Fruit fly (Drosophila melanogaster) whole organism, embryonic: ENCODE data around the gene CG15283.
A peak's percentile ranks its signal among the peaks of the same experiment; 100 is the strongest.

Experiments used
- Adf1 ChIP-seq: fragments of 200-800 bp; sonication (Bioruptor generic); IDR thresholded peaks from 2 replicates; pipeline ENCODE4 v1.3.6; 2022; ENCODE audit warnings: missing biosample characterization, missing genetic modification characterization
- Aef1 ChIP-seq: fragments of 200-800 bp; sonication (Bioruptor generic); IDR thresholded peaks from 3 replicates; pipeline ENCODE4 v1.3.6; 2022; ENCODE audit warnings: missing biosample characterization, missing genetic modification characterization
- Atf3 ChIP-seq: fragments of 200-800 bp; sonication (Bioruptor generic); optimal IDR thresholded peaks from 3 replicates; lab custom pipeline; 2016; ENCODE audit warnings: missing biosample characterization, missing genetic modification characterization
- Awh ChIP-seq: fragments of 200-800 bp; sonication (Bioruptor generic); IDR thresholded peaks from 2 replicates; pipeline ENCODE4, ENCODE4 v1.3.6; 2022; ENCODE audit warnings: missing biosample characterization, missing genetic modification characterization
- BEAF-32 ChIP-seq: fragments of 200-800 bp; sonication (Bioruptor generic); optimal IDR thresholded peaks from 3 replicates; lab custom pipeline; 2017; ENCODE audit warnings: missing biosample characterization, missing genetic modification characterization, mild to moderate bottlenecking, moderate library complexity, missing genetic modification reagents
- CG10959 ChIP-seq: fragments of 200-800 bp; sonication (Bioruptor generic); IDR thresholded peaks from 2 replicates; pipeline ENCODE4 v1.3.6; 2022; ENCODE audit warnings: missing biosample characterization, missing genetic modification characterization
- CG11398 ChIP-seq: fragments of 200-800 bp; sonication (Bioruptor generic); optimal IDR thresholded peaks from 2 replicates; lab custom pipeline; 2016; ENCODE audit warnings: missing biosample characterization, missing genetic modification characterization
- CG11504 ChIP-seq: fragments of 200-800 bp; sonication (Bioruptor generic); optimal IDR thresholded peaks from 3 replicates; lab custom pipeline; 2019; ENCODE audit warnings: missing biosample characterization, mild to moderate bottlenecking, missing genetic modification characterization, moderate library complexity
- CG12219 ChIP-seq: fragments of 200-800 bp; sonication (Bioruptor generic); optimal IDR thresholded peaks from 3 replicates; lab custom pipeline; 2018; ENCODE audit warnings: missing biosample characterization, mild to moderate bottlenecking, missing genetic modification characterization
- CG12659 ChIP-seq: fragments of 200-800 bp; sonication (Bioruptor generic); optimal IDR thresholded peaks from 3 replicates; lab custom pipeline; 2017; ENCODE audit warnings: mild to moderate bottlenecking, missing biosample characterization, missing genetic modification reagents, missing genetic modification characterization
- CG13123 ChIP-seq: fragments of 200-800 bp; sonication (Bioruptor generic); optimal IDR thresholded peaks from 2 replicates; lab custom pipeline; 2016; ENCODE audit warnings: missing biosample characterization, missing genetic modification characterization
- CG13296 ChIP-seq: fragments of 200-800 bp; sonication (Bioruptor generic); optimal IDR thresholded peaks from 3 replicates; lab custom pipeline; 2018; ENCODE audit warnings: missing biosample characterization, mild to moderate bottlenecking, missing genetic modification characterization
- CG1647 ChIP-seq: fragments of 200-800 bp; sonication (Bioruptor generic); optimal IDR thresholded peaks from 3 replicates; lab custom pipeline; 2016; ENCODE audit warnings: missing biosample characterization, missing genetic modification characterization
- CG17612 ChIP-seq: fragments of 200-800 bp; sonication (Bioruptor generic); IDR thresholded peaks from 2 replicates; pipeline ENCODE4 v1.3.6; 2022; ENCODE audit warnings: missing biosample characterization, missing genetic modification characterization
- CG2116 ChIP-seq: fragments of 200-800 bp; sonication (Bioruptor generic); optimal IDR thresholded peaks from 3 replicates; lab custom pipeline; 2018; ENCODE audit warnings: missing biosample characterization, mild to moderate bottlenecking, missing genetic modification characterization
- CG2202 ChIP-seq: fragments of 200-800 bp; sonication (Bioruptor generic); optimal IDR thresholded peaks from 2 replicates; lab custom pipeline; 2018; ENCODE audit warnings: missing biosample characterization, mild to moderate bottlenecking, missing genetic modification characterization
- CG3726 ChIP-seq: fragments of 200-800 bp; sonication (Bioruptor generic); IDR thresholded peaks from 3 replicates; pipeline ENCODE4, ENCODE4 v1.3.6; 2022; ENCODE audit warnings: missing biosample characterization, missing genetic modification characterization
- CG3838 ChIP-seq: fragments of 200-800 bp; sonication (Bioruptor generic); optimal IDR thresholded peaks from 3 replicates; lab custom pipeline; 2016; ENCODE audit warnings: missing biosample characterization, missing genetic modification characterization
- CG5953 ChIP-seq: fragments of 200-800 bp; sonication (Bioruptor generic); IDR thresholded peaks from 2 replicates; pipeline ENCODE4 v1.3.6; 2022; ENCODE audit warnings: missing biosample characterization, missing genetic modification characterization
- CG6689 ChIP-seq: fragments of 200-800 bp; sonication (Bioruptor generic); IDR thresholded peaks from 2 replicates; pipeline ENCODE4 v1.3.6; 2022; ENCODE audit warnings: missing biosample characterization, missing genetic modification characterization
- CG6854 ChIP-seq: fragments of 200-800 bp; sonication (Bioruptor generic); optimal IDR thresholded peaks from 3 replicates; lab custom pipeline; 2017; ENCODE audit warnings: missing biosample characterization, mild to moderate bottlenecking, missing genetic modification characterization
- CG9609 ChIP-seq: fragments of 200-800 bp; sonication (Bioruptor generic); optimal IDR thresholded peaks from 3 replicates; lab custom pipeline; 2016; ENCODE audit warnings: missing biosample characterization, missing genetic modification characterization
- CG9727 ChIP-seq: fragments of 200-800 bp; sonication (Bioruptor generic); optimal IDR thresholded peaks from 3 replicates; lab custom pipeline; 2017; ENCODE audit warnings: missing biosample characterization, mild to moderate bottlenecking, missing genetic modification characterization
- CG9932 ChIP-seq: fragments of 200-800 bp; sonication (Bioruptor generic); IDR thresholded peaks from 2 replicates; pipeline ENCODE4 v1.3.6; 2022; ENCODE audit warnings: missing biosample characterization, missing genetic modification characterization
- CHES-1-like ChIP-seq: fragments of 200-800 bp; sonication (Bioruptor generic); optimal IDR thresholded peaks from 2 replicates; lab custom pipeline; 2016; ENCODE audit warnings: missing biosample characterization, missing genetic modification characterization
- GATAe ChIP-seq: fragments of 200-800 bp; sonication (Bioruptor generic); conservative IDR thresholded peaks from 2 replicates; pipeline ENCODE4 v1.3.6; 2022; ENCODE audit warnings: missing biosample characterization, missing genetic modification characterization
- Hey ChIP-seq: fragments of 200-800 bp; sonication (Bioruptor generic); optimal IDR thresholded peaks from 3 replicates; lab custom pipeline; 2018; ENCODE audit warnings: missing biosample characterization, mild to moderate bottlenecking, missing genetic modification characterization
- MBD-R2 ChIP-seq: fragments of 200-800 bp; sonication (Bioruptor generic); IDR thresholded peaks from 2 replicates; pipeline ENCODE4 v1.3.6; 2022; ENCODE audit warnings: missing biosample characterization, missing genetic modification characterization
- MTF-1 ChIP-seq: fragments of 200-800 bp; sonication (Bioruptor generic); optimal IDR thresholded peaks from 2 replicates; lab custom pipeline; 2018; ENCODE audit warnings: missing biosample characterization, mild to moderate bottlenecking, missing genetic modification characterization, borderline replicate concordance
- Nf-YB ChIP-seq: fragments of 200-800 bp; sonication (Bioruptor generic); optimal IDR thresholded peaks from 3 replicates; lab custom pipeline; 2019; ENCODE audit warnings: missing biosample characterization, mild to moderate bottlenecking, missing genetic modification characterization, moderate library complexity
- Oli ChIP-seq: fragments of 200-800 bp; sonication (Bioruptor generic); optimal IDR thresholded peaks from 2 replicates; lab custom pipeline; 2018; ENCODE audit warnings: missing biosample characterization, mild to moderate bottlenecking, missing genetic modification characterization, moderate library complexity
- Sox102F ChIP-seq: fragments of 200-800 bp; sonication (Bioruptor generic); optimal IDR thresholded peaks from 2 replicates; lab custom pipeline; 2018; ENCODE audit warnings: missing biosample characterization, mild to moderate bottlenecking, missing genetic modification characterization, moderate library complexity
- ap ChIP-seq: fragments of 200-800 bp; sonication (Bioruptor generic); IDR thresholded peaks from 2 replicates; pipeline ENCODE4 v1.3.6; 2022; ENCODE audit warnings: missing biosample characterization, missing genetic modification characterization
- az2 ChIP-seq: fragments of 200-800 bp; sonication (Bioruptor generic); optimal IDR thresholded peaks from 3 replicates; lab custom pipeline; 2016; ENCODE audit warnings: missing biosample characterization, missing genetic modification characterization
- cas ChIP-seq: fragments of 200-800 bp; sonication (Bioruptor generic); IDR thresholded peaks from 2 replicates; pipeline ENCODE4 v1.3.6; 2022; ENCODE audit warnings: missing biosample characterization, missing genetic modification characterization
- caup ChIP-seq: fragments of 200-800 bp; sonication (Bioruptor generic); optimal IDR thresholded peaks from 3 replicates; lab custom pipeline; 2017; ENCODE audit warnings: missing biosample characterization, mild to moderate bottlenecking, missing genetic modification characterization, moderate library complexity; ENCODE audit not compliant: severe bottlenecking
- chinmo ChIP-seq: fragments of 200-800 bp; sonication (Bioruptor generic); IDR thresholded peaks from 4 replicates; pipeline ENCODE4 v1.3.6; 2022; ENCODE audit warnings: missing biosample characterization, missing genetic modification characterization; ENCODE audit not compliant: partially characterized antibody
- dimm ChIP-seq: fragments of 200-800 bp; sonication (Bioruptor generic); IDR thresholded peaks from 2 replicates; pipeline ENCODE4 v1.3.6; 2022; ENCODE audit warnings: missing biosample characterization, missing genetic modification characterization
- dm ChIP-seq: fragments of 200-800 bp; sonication (Bioruptor generic); optimal IDR thresholded peaks from 3 replicates; lab custom pipeline; 2016; ENCODE audit warnings: missing biosample characterization, missing genetic modification characterization
- eyg ChIP-seq: fragments of 200-800 bp; sonication (Bioruptor generic); optimal IDR thresholded peaks from 3 replicates; lab custom pipeline; 2016; ENCODE audit warnings: missing biosample characterization, missing genetic modification characterization
- fd96Cb ChIP-seq: fragments of 200-800 bp; sonication (Bioruptor generic); optimal IDR thresholded peaks from 2 replicates; lab custom pipeline; 2018; ENCODE audit warnings: missing biosample characterization, mild to moderate bottlenecking, missing genetic modification characterization, moderate library complexity
- odd ChIP-seq: fragments of 200-800 bp; sonication (Bioruptor generic); optimal IDR thresholded peaks from 2 replicates; lab custom pipeline; 2017; ENCODE audit warnings: missing biosample characterization, mild to moderate bottlenecking, missing genetic modification characterization
- p53 ChIP-seq: fragments of 200-800 bp; sonication (Bioruptor generic); optimal IDR thresholded peaks from 2 replicates; lab custom pipeline; 2016; ENCODE audit warnings: missing biosample characterization, missing genetic modification characterization
- pita ChIP-seq: fragments of 200-800 bp; sonication (Bioruptor generic); optimal IDR thresholded peaks from 2 replicates; lab custom pipeline; 2017; ENCODE audit warnings: missing biosample characterization, mild to moderate bottlenecking, missing genetic modification characterization
- prd ChIP-seq, 3 experiments: fragments of >200 bp in 2 of 3; fragments of 200-800 bp in 1 of 3; sonication (Bioruptor generic) in 1 of 3; optimal IDR thresholded peaks in 2 of 3; IDR thresholded peaks in 1 of 3; 2 replicates in 2 of 3; 3 replicates in 1 of 3; pipeline versions ENCODE4 v1.3.6 to Lab custom; 2017 to 2022; ENCODE audit warnings: missing biosample characterization in 1 of 3, missing genetic modification characterization in 1 of 3
- pzg ChIP-seq: fragments of 200-800 bp; sonication (Bioruptor generic); optimal IDR thresholded peaks from 3 replicates; lab custom pipeline; 2018; ENCODE audit warnings: missing biosample characterization, mild to moderate bottlenecking, missing genetic modification characterization, moderate library complexity
- rib ChIP-seq: fragments of 200-800 bp; sonication (Bioruptor generic); IDR thresholded peaks from 2 replicates; pipeline ENCODE4 v1.3.6; 2022; ENCODE audit warnings: missing biosample characterization, missing genetic modification characterization
- z ChIP-seq: fragments of 200-800 bp; sonication (Bioruptor generic); IDR thresholded peaks from 3 replicates; pipeline ENCODE4 v1.3.6; 2022; ENCODE audit warnings: missing biosample characterization, missing genetic modification characterization
- zf30C ChIP-seq: fragments of 200-800 bp; sonication (Bioruptor generic); optimal IDR thresholded peaks from 3 replicates; lab custom pipeline; 2018; ENCODE audit warnings: missing biosample characterization, mild to moderate bottlenecking, missing genetic modification characterization
- zfh2 ChIP-seq: fragments of 200-800 bp; sonication (Bioruptor generic); optimal IDR thresholded peaks from 2 replicates; lab custom pipeline; 2016; ENCODE audit warnings: missing biosample characterization, missing genetic modification characterization

The CG15283 gene

DNA sequence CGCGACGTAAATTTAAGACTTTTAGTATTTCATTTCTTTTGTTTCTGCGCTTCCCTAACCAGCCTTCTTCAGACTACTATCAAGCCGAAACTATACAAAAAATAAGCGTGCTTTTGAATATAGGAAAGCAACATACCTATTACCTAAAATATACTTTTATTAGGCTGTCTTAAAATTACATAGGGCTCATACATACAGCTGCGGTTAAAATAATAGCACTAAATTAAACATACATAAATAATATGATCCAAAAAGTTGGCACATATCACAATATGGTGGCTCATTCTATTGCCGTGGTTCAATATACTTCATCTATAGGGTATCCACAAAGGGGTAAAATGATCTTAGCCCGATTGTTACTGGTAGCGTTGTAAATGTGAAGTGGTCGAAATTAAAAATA is 49.7 kb upstream of the CG15283 start (continued):
- TF ChIP-seq eyg: no peak
- no peak for TF ChIP-seq ap (GFP tag; lab: Robert Waterston, UW)
- TF ChIP-seq caup: peak; percentile 10
- TF ChIP-seq CG13296 (GFP tag; lab: Kevin White, UChicago): peak; percentile 1
- no peak for TF ChIP-seq CG1647 (GFP tag; lab: Kevin White, UChicago)
- TF ChIP-seq CG9727 (GFP tag; lab: Kevin White, UChicago): peak; percentile 69
- TF ChIP-seq Hey (tag; lab: Kevin White, UChicago): no peak
- no peak for TF ChIP-seq CG11398 (GFP tag; lab: Kevin White, UChicago)
- TF ChIP-seq dm (GFP tag; lab: Kevin White, UChicago): peak; percentile 5
- TF ChIP-seq Adf1 (GFP tag; lab: Robert Waterston, UW): no peak
- TF ChIP-seq Atf3 (GFP tag; lab: Kevin White, UChicago): peak; percentile 22
- TF ChIP-seq odd: peak; percentile 52
- TF ChIP-seq Aef1 (GFP tag; lab: Robert Waterston, UW): peak; percentile 66
- peak; percentile 31 for TF ChIP-seq CHES-1-like (GFP tag; lab: Kevin White, UChicago)
- peak; percentile 81 for TF ChIP-seq Sox102F
- peak; percentile 83 for TF ChIP-seq Oli
- TF ChIP-seq MTF-1: peak; percentile 19
- TF ChIP-seq BEAF-32: no peak
- TF ChIP-seq GATAe: no peak
- peak; percentile 51 for TF ChIP-seq CG9932 (GFP tag; lab: Robert Waterston, UW)
- 0 out of 2 replicates have a peak, but pooled peaks have one; percentile 26 for TF ChIP-seq dimm (GFP tag; lab: Robert Waterston, UW)
- no peak for TF ChIP-seq zf30C (GFP tag; lab: Kevin White, UChicago)
- peak; percentile 35; the same call in 1 of the 3 replicates for TF ChIP-seq z
- peak; percentile 43; the same call in 1 of the 2 replicates for TF ChIP-seq CG5953 (GFP tag; lab: Robert Waterston, UW)
- no peak for TF ChIP-seq p53 (GFP tag; lab: Kevin White, UChicago)
- peak; percentile 23; the same call in 1 of the 2 replicates for TF ChIP-seq MBD-R2 (GFP tag; lab: Robert Waterston, UW)
- TF ChIP-seq CG2202: peak; percentile 51
- TF ChIP-seq CG2116: no peak
- TF ChIP-seq cas: no peak
- no peak for TF ChIP-seq chinmo (GFP tag; lab: Robert Waterston, UW)
- TF ChIP-seq prd (optimal IDR thresholded peaks at IDR 0.05; lab: Kevin White, UChicago): no peak
- peak; percentile 82 for TF ChIP-seq prd (GFP tag; IDR thresholded peaks at IDR 0.05; lab: Robert Waterston, UW)
- no peak for TF ChIP-seq CG3838 (GFP tag; lab: Kevin White, UChicago)
- TF ChIP-seq CG6854: no peak
- TF ChIP-seq CG3726 (GFP tag; lab: Robert Waterston, UW): peak; percentile 34; the same call in 1 of the 3 replicates
- TF ChIP-seq Awh: 0 out of 2 replicates have a peak, but pooled peaks have one; percentile 31
- peak; percentile 61 for TF ChIP-seq CG10959
- TF ChIP-seq CG17612 (GFP tag; lab: Robert Waterston, UW): peak; percentile 40; the same call in 1 of the 2 replicates
- peak; percentile 52 for TF ChIP-seq CG12659 (GFP tag; lab: Kevin White, UChicago)
- no peak for TF ChIP-seq CG13123 (GFP tag; lab: Kevin White, UChicago)
- peak; percentile 61 for TF ChIP-seq az2
- TF ChIP-seq CG11504: peak; percentile 80
- TF ChIP-seq CG6689 (GFP tag; lab: Robert Waterston, UW): peak; percentile 81; the same call in 1 of the 2 replicates
- peak; percentile 60 for TF ChIP-seq zfh2 (GFP tag; lab: Kevin White, UChicago)
- TF ChIP-seq rib (GFP tag; lab: Robert Waterston, UW): no peak
- TF ChIP-seq CG9609: peak; percentile 27
- no peak for TF ChIP-seq pzg (GFP tag; lab: Kevin White, UChicago)
- peak; percentile 48 for TF ChIP-seq Nf-YB (GFP tag; lab: Kevin White, UChicago)
- TF ChIP-seq CG12219 (GFP tag; lab: Kevin White, UChicago): peak; percentile 69
- peak; percentile 70 for TF ChIP-seq fd96Cb (tag; lab: Kevin White, UChicago)
- TF ChIP-seq pita: no peak
